Worm (Caenorhabditis elegans) whole organism, midembryonic: ENCODE data around the gene T04A8.18.

Experiments
- cog-1 ChIP-seq: sonication (generic microtip); optimal IDR thresholded peaks from 2 replicates; lab custom pipeline; 2016; ENCODE audit warnings: missing genetic modification characterization, missing compliant biosample characterization
- flt-1 ChIP-seq: fragments of 200-800 bp; sonication (Bioruptor generic); IDR thresholded peaks from 2 replicates; pipeline ENCODE4 v1.3.6; 2022; ENCODE audit warnings: missing genetic modification characterization, missing compliant biosample characterization
- klf-2 ChIP-seq: fragments of 200-800 bp; sonication (Bioruptor generic); conservative IDR thresholded peaks from 2 replicates; pipeline ENCODE4 v1.3.6; 2022; ENCODE audit warnings: missing genetic modification reagents, missing genetic modification characterization, missing compliant biosample characterization
- med-1 ChIP-seq: sonication (generic microtip); optimal IDR thresholded peaks from 2 replicates; lab custom pipeline; 2017; ENCODE audit warnings: missing genetic modification characterization, mild to moderate bottlenecking, missing compliant biosample characterization, antibody characterized with exemption, missing genetic modification reagents; ENCODE audit not compliant: insufficient read depth
- ref-1 ChIP-seq: fragments of 200-800 bp; sonication (Bioruptor generic); conservative IDR thresholded peaks from 2 replicates; pipeline ENCODE4 v1.3.6; 2022; ENCODE audit warnings: missing genetic modification reagents, missing genetic modification characterization, missing compliant biosample characterization
- ztf-23 ChIP-seq: fragments of 200-800 bp; sonication (Bioruptor generic); IDR thresholded peaks from 2 replicates; pipeline ENCODE4 v1.3.6; 2022; ENCODE audit warnings: missing genetic modification reagents, missing genetic modification characterization, missing compliant biosample characterization
- ztf-29 ChIP-seq: fragments of 200-800 bp; sonication (Bioruptor generic); IDR thresholded peaks from 2 replicates; pipeline ENCODE4 v1.3.6; 2022; ENCODE audit warnings: missing genetic modification reagents, missing genetic modification characterization, missing compliant biosample characterization

ce11 chrIII:4706678-4707077, 2.3 kb upstream of the T04A8.18 start, which contains the start of gene T04A8.13:
- TF ChIP-seq klf-2 (GFP tag; lab: Robert Waterston, UW): no peak
- no peak for TF ChIP-seq ref-1 (GFP tag; lab: Robert Waterston, UW)
- no peak for TF ChIP-seq ztf-29
- TF ChIP-seq med-1: no peak
- TF ChIP-seq ztf-23 (GFP tag; lab: Robert Waterston, UW): no peak
- TF ChIP-seq cog-1 (tag; lab: Kevin White, UChicago): no peak
- TF ChIP-seq flt-1: no peak
